Worm (Caenorhabditis elegans): ENCODE results near the gene E02H9.9.
"Not testable (repeated sequence)": the region's sequence is repeated elsewhere in the genome, so short reads cannot be mapped to it uniquely, and the experiment has no call there.

Gene E02H9.9

DNA sequence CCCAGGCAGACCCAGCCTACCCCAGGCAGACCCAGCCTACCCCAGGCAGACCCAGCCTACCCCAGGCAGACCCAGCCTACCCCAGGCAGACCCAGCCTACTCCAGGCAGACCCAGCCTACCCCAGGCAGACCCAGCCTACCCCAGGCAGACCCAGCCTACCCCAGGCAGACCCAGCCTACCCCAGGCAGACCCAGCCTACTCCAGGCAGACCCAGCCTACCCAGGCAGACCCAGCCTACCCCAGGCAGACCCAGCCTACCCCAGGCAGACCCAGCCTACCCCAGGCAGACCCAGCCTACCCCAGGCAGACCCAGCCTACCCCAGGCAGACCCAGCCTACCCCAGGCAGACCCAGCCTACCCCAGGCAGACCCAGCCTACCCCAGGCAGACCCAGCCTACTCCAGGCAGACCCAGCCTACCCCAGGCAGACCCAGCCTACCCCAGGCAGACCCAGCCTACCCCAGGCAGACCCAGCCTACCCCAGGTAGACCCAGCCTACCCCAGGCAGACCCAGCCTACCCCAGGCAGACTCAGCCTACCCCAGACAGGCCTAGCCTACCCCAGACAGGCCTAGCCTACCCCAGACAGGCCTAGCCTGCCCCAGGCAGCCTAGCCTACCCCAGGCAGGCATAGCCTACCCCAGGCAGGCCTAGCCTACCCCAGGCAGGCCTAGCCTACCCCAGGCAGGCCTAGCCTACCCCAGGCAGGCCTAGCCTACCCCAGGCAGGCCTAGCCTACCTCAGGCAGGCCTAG is 2.8 kb upstream of the E02H9.9 start:
- TF ChIP-seq zfh-2 (GFP tag; conservative IDR thresholded peaks at IDR 0.05), result peak; percentile 51
- peak; percentile 61; the same call in 1 of the 2 replicates for TF ChIP-seq egrh-3 (GFP tag; IDR thresholded peaks at IDR 0.05)

DNA sequence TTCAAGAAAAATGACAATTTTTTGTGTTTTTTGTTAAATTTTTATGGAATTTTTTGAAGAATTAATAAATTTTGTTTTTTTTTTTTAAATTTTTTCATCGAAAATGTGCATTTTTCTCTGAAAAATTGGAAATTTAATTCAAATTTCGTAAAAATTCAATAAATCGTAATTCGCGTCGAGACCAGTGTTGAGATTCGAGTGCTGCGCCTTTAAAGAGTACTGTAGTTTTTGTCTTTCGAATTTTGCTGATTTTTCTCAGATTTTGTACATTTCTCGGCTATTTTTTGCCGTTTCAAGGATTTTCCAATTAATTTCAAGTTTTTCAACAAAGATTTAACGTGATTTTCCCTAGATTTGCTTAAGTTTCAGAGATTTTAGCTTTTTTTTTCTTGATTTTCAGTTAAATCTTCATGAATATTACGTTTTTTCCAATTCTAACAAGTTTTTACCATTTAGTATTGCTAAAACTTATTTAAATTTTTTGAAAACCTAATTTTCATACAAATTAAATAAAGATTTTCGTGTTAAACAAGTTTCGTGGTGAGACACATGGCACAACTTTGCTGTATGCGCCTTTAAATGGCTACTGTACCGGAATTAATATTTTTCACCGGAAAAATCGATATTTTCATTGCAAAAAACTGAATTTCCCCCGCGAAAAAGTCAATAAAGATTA is 6.9 kb downstream of the E02H9.9 start:
- TF ChIP-seq madf-6 (GFP tag; IDR thresholded peaks at IDR 0.05) (peak; percentile 84), lsl-1 (GFP tag; optimal IDR thresholded peaks at IDR 0.05) (peak; percentile 70), D2030.7 (GFP tag; IDR thresholded peaks at IDR 0.05) (0 out of 2 replicates have a peak, but pooled peaks have one; percentile 8), madf-8 (GFP tag; conservative IDR thresholded peaks at IDR 0.05) (peak; percentile 65), xnd-1 (tag; optimal IDR thresholded peaks at IDR 0.05) (peak; percentile 74), F33H1.4 (GFP tag; IDR thresholded peaks at IDR 0.05) (peak; percentile 87)

DNA sequence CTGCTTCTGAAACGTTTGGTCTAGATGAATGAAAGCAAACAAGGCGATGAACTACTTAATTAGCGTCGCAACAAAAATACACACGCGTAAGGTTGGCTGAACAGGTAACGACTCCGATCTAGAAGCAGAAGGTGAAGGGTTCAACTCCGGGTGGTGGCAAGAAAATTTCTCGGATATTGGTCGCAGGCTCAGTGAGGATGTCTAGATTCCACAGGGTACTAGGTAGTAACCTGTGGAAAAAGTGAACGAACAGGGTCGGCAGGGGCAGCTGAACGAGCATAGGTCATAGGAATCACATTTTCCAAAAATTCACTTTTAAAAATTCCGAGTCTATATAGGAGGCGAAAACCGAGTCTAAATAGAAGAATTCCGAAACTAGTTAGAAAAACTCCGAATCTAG is 7.7 kb downstream of the E02H9.9 start:
- TF ChIP-seq hmg-1.2 (GFP tag; IDR thresholded peaks at IDR 0.05) (0 out of 2 replicates have a peak, but pooled peaks have one; percentile 8), egl-44 (GFP tag; IDR thresholded peaks at IDR 0.05) (peak; percentile 49; the same call in 1 of the 2 replicates), hmg-20 (GFP tag; IDR thresholded peaks at IDR 0.05) (0 out of 2 replicates have a peak, but pooled peaks have one; percentile 9), F33H1.4 (GFP tag; IDR thresholded peaks at IDR 0.05) (peak; percentile 39), D2030.7 (GFP tag; IDR thresholded peaks at IDR 0.05) (peak; percentile 53; the same call in 1 of the 2 replicates), madf-6 (GFP tag; IDR thresholded peaks at IDR 0.05) (peak; percentile 64), lin-26 (GFP tag; IDR thresholded peaks at IDR 0.05) (peak; percentile 74), mcd-1 (GFP tag; IDR thresholded peaks at IDR 0.05) (0 out of 2 replicates have a peak, but pooled peaks have one; percentile 26), rpc-1 (tag; optimal IDR thresholded peaks at IDR 0.05) (peak; percentile 48)
- TF ChIP-seq rpc-1 (optimal IDR thresholded peaks at IDR 0.05), result not testable (repeated sequence)

DNA sequence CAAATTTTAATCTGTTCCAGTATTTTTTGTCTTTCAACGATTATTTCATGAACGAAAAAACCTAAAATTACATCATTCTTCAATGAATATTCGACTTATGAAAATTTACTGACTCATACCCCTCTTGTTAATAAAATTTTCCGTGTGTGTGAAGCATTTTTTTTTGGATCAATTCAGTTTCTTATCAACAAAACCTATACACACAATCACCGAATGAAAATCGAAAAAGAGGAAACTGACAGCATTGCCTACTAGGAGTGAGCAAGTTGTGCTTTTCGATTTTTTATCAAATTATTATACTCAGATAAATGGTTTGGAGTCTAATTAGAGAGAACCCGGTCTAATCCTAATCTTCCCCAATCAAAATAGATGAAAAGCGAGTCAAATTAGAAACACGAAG is 9.4 kb downstream of the E02H9.9 start, which contains the start of gene E02H9.3:
Gene E02H9.3 (plus strand): TSS at position 301 of the 400 bp plus-strand sequence.
- peak; percentile 10 for TF ChIP-seq nhr-80 (tag; optimal IDR thresholded peaks at IDR 0.05)

DNA sequence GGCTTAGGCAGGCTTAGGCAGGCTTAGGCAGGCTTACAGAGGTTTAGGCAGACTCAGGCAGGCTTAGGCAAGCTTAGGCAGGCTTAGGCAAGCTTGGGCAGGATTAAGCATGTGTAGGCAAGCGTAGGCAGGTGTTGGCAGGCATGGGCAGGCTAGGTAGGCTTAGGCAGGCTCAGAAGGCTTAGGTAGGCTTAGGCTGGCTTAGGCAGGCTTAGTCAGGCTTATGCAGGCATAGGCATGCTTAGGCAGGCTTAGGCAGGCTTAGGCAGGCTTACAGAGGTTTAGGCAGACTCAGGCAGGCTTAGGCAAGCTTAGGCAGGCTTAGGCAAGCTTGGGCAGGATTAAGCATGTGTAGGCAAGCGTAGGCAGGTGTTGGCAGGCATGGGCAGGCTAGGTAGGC is 12.6 kb downstream of the E02H9.9 start:
- TF ChIP-seq zfh-2 (GFP tag; conservative IDR thresholded peaks at IDR 0.05), result peak; percentile 71

DNA sequence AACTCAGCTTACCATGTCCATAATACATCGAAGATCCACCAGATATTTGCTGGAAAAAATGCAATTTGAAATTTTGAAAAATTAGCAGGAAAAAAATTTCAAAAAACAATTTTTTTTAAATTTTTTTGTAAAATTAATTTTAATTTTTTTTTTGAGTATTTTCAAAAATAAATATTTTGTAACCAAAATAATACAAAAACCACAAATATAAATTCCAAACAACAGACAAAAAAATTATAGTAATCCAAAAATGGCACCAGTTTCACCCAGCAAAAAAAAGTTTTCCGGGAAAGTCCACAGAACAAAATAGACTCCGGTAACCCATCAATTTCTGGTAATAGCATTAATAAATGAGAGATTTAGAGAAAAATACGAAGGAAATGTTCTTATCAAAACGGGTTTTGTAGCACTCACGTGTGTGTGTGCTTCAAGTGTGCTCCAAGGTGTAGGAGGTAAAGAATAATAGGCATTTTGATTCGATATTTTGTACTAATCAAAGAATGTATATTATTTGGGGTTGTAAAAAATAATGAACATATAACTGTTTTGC is 13.3 kb downstream of the E02H9.9 start, which contains the start of gene nhr-121:
Gene nhr-121 (minus strand): TSS at position 51 of the 550 bp plus-strand sequence.
- no peak for TF ChIP-seq Y56A3A.18 (GFP tag; IDR thresholded peaks at IDR 0.05)
- TF ChIP-seq C06A6.2 (GFP tag; conservative IDR thresholded peaks at IDR 0.05), result no peak
- no peak for TF ChIP-seq pbrm-1 (GFP tag; IDR thresholded peaks at IDR 0.05)
- TF ChIP-seq Y79H2A.3 (GFP tag; conservative IDR thresholded peaks at IDR 0.05), result no peak
- TF ChIP-seq ZK185.1 (tag; optimal IDR thresholded peaks at IDR 0.05; ENCODE audit: poor library complexity, severe bottlenecking), result no peak
- no peak for TF ChIP-seq madf-10 (tag; optimal IDR thresholded peaks at IDR 0.05)
- TF ChIP-seq nhr-80 (tag; optimal IDR thresholded peaks at IDR 0.05), result peak; percentile 81
- TF ChIP-seq sdz-38 (tag; optimal IDR thresholded peaks at IDR 0.05), result no peak
- no peak for TF ChIP-seq mxl-1 (tag; optimal IDR thresholded peaks at IDR 0.05)
- peak; percentile 23; the same call in 1 of the 2 replicates for TF ChIP-seq hmg-1.2 (GFP tag; IDR thresholded peaks at IDR 0.05)
- no peak for TF ChIP-seq F39B2.1 (GFP tag; IDR thresholded peaks at IDR 0.05)
- TF ChIP-seq aptf-3 (GFP tag; IDR thresholded peaks at IDR 0.05), result no peak
